Worm (Caenorhabditis elegans) whole organism, L2 larva: ENCODE data around the gene lrpr-1.
A peak's percentile ranks its signal among the peaks of the same experiment; 100 is the strongest.

ENCODE experiments used
- C34F6.9 ChIP-seq: fragments of 150-350 bp; optimal IDR thresholded peaks from 2 replicates; lab custom pipeline; 2014; ENCODE audit warnings: missing biosample characterization, missing genetic modification characterization
- F13H6.1 ChIP-seq: sonication (generic microtip); optimal IDR thresholded peaks from 2 replicates; lab custom pipeline; 2016; ENCODE audit warnings: missing genetic modification characterization, missing compliant biosample characterization
- R02D3.7 ChIP-seq: fragments of 150-350 bp; optimal IDR thresholded peaks from 2 replicates; lab custom pipeline; 2014; ENCODE audit warnings: missing biosample characterization, missing genetic modification characterization
- ZK546.5 ChIP-seq: sonication (generic microtip); optimal IDR thresholded peaks from 2 replicates; lab custom pipeline; 2017; ENCODE audit warnings: missing biosample characterization, missing genetic modification characterization
- aly-2 ChIP-seq: fragments of 150-350 bp; optimal IDR thresholded peaks from 2 replicates; lab custom pipeline; 2014; ENCODE audit warnings: missing biosample characterization, missing genetic modification characterization
- ama-1 ChIP-seq: fragments of 150-350 bp; optimal IDR thresholded peaks from 2 replicates; lab custom pipeline; 2018; ENCODE audit warnings: inconsistent platforms
- blmp-1 ChIP-seq: sonication (generic microtip); optimal IDR thresholded peaks from 2 replicates; lab custom pipeline; 2017; ENCODE audit warnings: missing genetic modification characterization, mild to moderate bottlenecking, missing compliant biosample characterization, antibody characterized with exemption, moderate library complexity; ENCODE audit not compliant: insufficient read depth
- ceh-82 ChIP-seq: fragments of 150-350 bp; optimal IDR thresholded peaks from 2 replicates; lab custom pipeline; 2014; ENCODE audit warnings: missing biosample characterization, missing genetic modification characterization
- crh-2 ChIP-seq: sonication (generic microtip); optimal IDR thresholded peaks from 2 replicates; lab custom pipeline; 2017; ENCODE audit warnings: missing biosample characterization, missing genetic modification characterization
- elt-3 ChIP-seq: sonication (generic microtip); optimal IDR thresholded peaks from 2 replicates; lab custom pipeline; 2017; ENCODE audit warnings: missing biosample characterization, missing genetic modification characterization
- fos-1 ChIP-seq: fragments of 150-350 bp; optimal IDR thresholded peaks from 2 replicates; lab custom pipeline; 2014; ENCODE audit warnings: missing biosample characterization, missing genetic modification characterization
- gmeb-1 ChIP-seq: fragments of 150-350 bp; optimal IDR thresholded peaks from 2 replicates; lab custom pipeline; 2014; ENCODE audit warnings: missing biosample characterization, missing genetic modification characterization
- lin-11 ChIP-seq: fragments of 150-350 bp; sonication (generic microtip); optimal IDR thresholded peaks from 2 replicates; lab custom pipeline; 2014; ENCODE audit warnings: missing biosample characterization, missing genetic modification characterization, inconsistent platforms, mixed read lengths
- lin-13 ChIP-seq: fragments of 150-350 bp; optimal IDR thresholded peaks from 2 replicates; lab custom pipeline; 2014; ENCODE audit warnings: missing biosample characterization, missing genetic modification reagents, missing genetic modification characterization
- lin-39 ChIP-seq: fragments of 150-350 bp; optimal IDR thresholded peaks from 2 replicates; lab custom pipeline; 2014; ENCODE audit warnings: missing biosample characterization, missing genetic modification reagents, missing genetic modification characterization
- lsy-2 ChIP-seq, 2 experiments: fragments of 150-350 bp in 1 of 2; sonication (generic microtip) in 1 of 2; optimal IDR thresholded peaks; 2 replicates each; lab custom pipeline; 2014 to 2017; ENCODE audit warnings: missing biosample characterization in 2 of 2, missing genetic modification characterization in 2 of 2
- mab-5 ChIP-seq: fragments of 150-350 bp; optimal IDR thresholded peaks from 2 replicates; lab custom pipeline; 2014; ENCODE audit warnings: missing biosample characterization, missing genetic modification characterization
- mbf-1 ChIP-seq: sonication (generic microtip); optimal IDR thresholded peaks from 2 replicates; lab custom pipeline; 2017; ENCODE audit warnings: missing biosample characterization, missing genetic modification characterization
- mdl-1 ChIP-seq, 2 experiments: fragments of 150-350 bp in 1 of 2; sonication (generic microtip) in 1 of 2; optimal IDR thresholded peaks; 2 replicates each; lab custom pipeline; 2017; ENCODE audit warnings: missing biosample characterization in 2 of 2, missing genetic modification characterization in 2 of 2
- nhr-10 ChIP-seq: sonication (generic microtip); optimal IDR thresholded peaks from 2 replicates; lab custom pipeline; 2017; ENCODE audit warnings: missing biosample characterization, missing genetic modification characterization
- nhr-12 ChIP-seq: fragments of 150-350 bp; optimal IDR thresholded peaks from 2 replicates; lab custom pipeline; 2014; ENCODE audit warnings: missing biosample characterization, missing genetic modification characterization
- nhr-129 ChIP-seq: fragments of 150-350 bp; optimal IDR thresholded peaks from 2 replicates; lab custom pipeline; 2014; ENCODE audit warnings: missing biosample characterization, missing genetic modification characterization
- nhr-21 ChIP-seq: fragments of 150-350 bp; optimal IDR thresholded peaks from 2 replicates; lab custom pipeline; 2014; ENCODE audit warnings: missing biosample characterization, missing genetic modification characterization
- nhr-23 ChIP-seq: fragments of 150-350 bp; optimal IDR thresholded peaks from 2 replicates; lab custom pipeline; 2014; ENCODE audit warnings: missing biosample characterization, missing genetic modification reagents, missing genetic modification characterization
- nhr-25 ChIP-seq: fragments of 150-350 bp; sonication (generic microtip); optimal IDR thresholded peaks from 3 replicates; lab custom pipeline; 2014; ENCODE audit warnings: missing biosample characterization, missing genetic modification characterization
- sem-4 ChIP-seq: fragments of 150-350 bp; optimal IDR thresholded peaks from 2 replicates; lab custom pipeline; 2014; ENCODE audit warnings: missing biosample characterization, missing genetic modification reagents, missing genetic modification characterization
- sma-3 ChIP-seq: sonication (generic microtip); optimal IDR thresholded peaks from 2 replicates; lab custom pipeline; 2016; ENCODE audit warnings: missing genetic modification reagents, missing genetic modification characterization, missing compliant biosample characterization
- sma-9 ChIP-seq, 2 experiments: fragments of 150-350 bp in 1 of 2; sonication (generic microtip) in 1 of 2; optimal IDR thresholded peaks; 2 replicates each; lab custom pipeline; 2014 to 2016; ENCODE audit warnings: missing genetic modification characterization in 2 of 2, mild to moderate bottlenecking in 1 of 2, missing biosample characterization in 1 of 2, missing compliant biosample characterization in 1 of 2, missing genetic modification reagents in 1 of 2, moderate library complexity in 1 of 2
- snpc-4 ChIP-seq: fragments of 150-350 bp; optimal IDR thresholded peaks from 2 replicates; lab custom pipeline; 2014; ENCODE audit warnings: missing biosample characterization, missing genetic modification characterization
- unc-39 ChIP-seq: fragments of 150-350 bp; optimal IDR thresholded peaks from 2 replicates; lab custom pipeline; 2014; ENCODE audit warnings: missing biosample characterization, missing genetic modification characterization
- unc-55 ChIP-seq: fragments of 150-350 bp; sonication (generic microtip); optimal IDR thresholded peaks from 3 replicates; lab custom pipeline; 2014; ENCODE audit warnings: missing biosample characterization, missing genetic modification reagents, missing genetic modification characterization
- unc-62 ChIP-seq: fragments of 150-350 bp; optimal IDR thresholded peaks from 2 replicates; lab custom pipeline; 2014; ENCODE audit warnings: missing biosample characterization, missing genetic modification reagents, missing genetic modification characterization
- zag-1 ChIP-seq: fragments of 150-350 bp; optimal IDR thresholded peaks from 2 replicates; lab custom pipeline; 2014; ENCODE audit warnings: missing biosample characterization, missing genetic modification characterization
- ztf-1 ChIP-seq: fragments of 200-800 bp; sonication (Bioruptor generic); conservative IDR thresholded peaks from 2 replicates; pipeline ENCODE4 v1.3.6; 2022; ENCODE audit warnings: missing genetic modification characterization, missing compliant biosample characterization
- ztf-4 ChIP-seq: fragments of 150-350 bp; optimal IDR thresholded peaks from 2 replicates; lab custom pipeline; 2014; ENCODE audit warnings: missing biosample characterization, missing genetic modification characterization

lrpr-1 gene

ce11 chrV:5953086-5953485 is 35.4 kb upstream of the lrpr-1 start:
- TF ChIP-seq mdl-1 (tag; optimal IDR thresholded peaks at IDR 0.05; lab: Kevin White, UChicago) (no peak), lin-11 (tag; lab: Kevin White, UChicago) (no peak), nhr-21 (tag; lab: Kevin White, UChicago) (no peak), ztf-1 (GFP tag; lab: Robert Waterston, UW) (no peak), ztf-4 (no peak), unc-39 (tag; lab: Kevin White, UChicago) (no peak)

DNA sequence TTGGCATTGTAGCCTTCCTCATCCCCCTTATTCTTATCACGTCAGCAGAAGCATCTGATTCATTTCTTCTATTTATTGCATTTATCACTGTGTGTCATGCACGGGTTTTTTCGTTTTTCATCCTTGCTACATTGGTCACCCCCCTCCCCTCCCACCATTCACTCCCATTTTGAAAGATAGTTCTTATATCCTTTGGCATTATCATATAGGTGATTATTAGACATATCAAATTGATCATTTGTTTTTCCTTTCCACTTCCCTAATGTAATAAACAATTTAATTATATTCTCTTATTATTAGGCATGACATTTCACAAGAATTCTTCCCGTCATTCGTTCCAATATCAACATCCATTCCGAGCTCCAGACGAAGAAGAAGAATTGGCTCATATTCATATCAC is 33.4 kb upstream of the lrpr-1 start, which contains the start of gene M03F8.1:
M03F8.1 (plus strand) TSS at position 301 of the 400 bp plus-strand sequence.
- TF ChIP-seq sem-4 (tag; lab: Kevin White, UChicago) (no peak), elt-3 (tag; lab: Kevin White, UChicago) (no peak), nhr-25 (no peak), nhr-129 (no peak), unc-62 (GFP tag; lab: Kevin White, UChicago) (no peak), lin-39 (tag; lab: Kevin White, UChicago) (no peak), mbf-1 (no peak), F13H6.1 (no peak), nhr-10 (no peak), fos-1 (tag; lab: Kevin White, UChicago) (no peak), mdl-1 (tag; optimal IDR thresholded peaks at IDR 0.05; lab: Kevin White, UChicago) (no peak), unc-39 (tag; lab: Kevin White, UChicago) (no peak), aly-2 (tag; lab: Kevin White, UChicago) (no peak), ZK546.5 (no peak), lin-13 (GFP tag; lab: Kevin White, UChicago) (no peak), mab-5 (no peak)

DNA sequence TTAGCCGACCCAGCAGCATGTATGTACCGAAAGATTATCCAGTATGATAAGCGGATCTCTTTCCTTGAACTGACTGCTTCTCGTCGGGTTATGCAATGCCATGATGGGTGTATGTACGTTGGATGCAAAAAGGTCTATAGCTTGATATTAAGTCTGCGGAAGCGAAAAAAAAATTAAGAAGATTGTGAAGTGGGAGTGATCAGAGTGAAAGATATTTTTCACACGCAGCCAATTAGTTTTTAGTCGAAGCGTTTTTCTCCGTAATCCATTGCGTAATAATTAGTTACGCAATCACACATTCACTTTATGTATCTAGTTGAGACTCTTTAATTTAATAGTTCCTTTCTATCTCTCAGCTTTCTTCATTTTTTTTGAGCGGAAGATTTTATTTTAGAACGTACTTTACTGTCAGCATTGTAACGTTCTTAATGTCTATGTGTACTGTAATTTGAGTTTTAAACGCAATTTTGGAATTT is 32.0 kb upstream of the lrpr-1 start:
- TF ChIP-seq lin-13 (GFP tag; lab: Kevin White, UChicago) (no peak), sma-9 (GFP tag; optimal IDR thresholded peaks at IDR 0.05; lab: Kevin White, UChicago) (no peak), sma-9 (tag; optimal IDR thresholded peaks at IDR 0.05; lab: Kevin White, UChicago) (no peak), blmp-1 (tag; lab: Kevin White, UChicago) (no peak), nhr-25 (peak; percentile 4), nhr-23 (tag; lab: Kevin White, UChicago) (no peak), lsy-2 (tag; optimal IDR thresholded peaks at IDR 0.05; lab: Kevin White, UChicago) (no peak), lin-39 (tag; lab: Kevin White, UChicago) (peak; percentile 7)

ce11 chrV:5943167-5943566 is 25.5 kb upstream of the lrpr-1 start, which contains the start of gene pst-1:
TSS of gene pst-1 (plus strand) at chrV:5943467.
- TF ChIP-seq snpc-4 (tag; lab: Kevin White, UChicago) (no peak), unc-55 (GFP tag; lab: Kevin White, UChicago) (no peak), nhr-12 (no peak), lin-11 (tag; lab: Kevin White, UChicago) (no peak), mdl-1 (tag; optimal IDR thresholded peaks at IDR 0.05; lab: Kevin White, UChicago) (no peak), ama-1 (lab: Kevin White, UChicago) (no peak), ceh-82 (tag; lab: Kevin White, UChicago) (no peak)

ce11 chrV:5939503-5940072 is 21.9 kb upstream of the lrpr-1 start, which contains the start of gene syf-3:
TSS of gene syf-3 (plus strand) at chrV:5940022.
- TF ChIP-seq crh-2: peak; percentile 18
- peak; percentile 99 for TF ChIP-seq gmeb-1 (tag; lab: Kevin White, UChicago)
- TF ChIP-seq C34F6.9: peak; percentile 60
- TF ChIP-seq sma-3 (GFP tag; lab: Kevin White, UChicago): peak; percentile 24
- no peak for TF ChIP-seq aly-2 (tag; lab: Kevin White, UChicago)
- TF ChIP-seq unc-55 (GFP tag; lab: Kevin White, UChicago): peak; percentile 76
- peak; percentile 63 for TF ChIP-seq R02D3.7 (tag; lab: Kevin White, UChicago)
- peak; percentile 69 to 73 for TF ChIP-seq lsy-2 (tag; optimal IDR thresholded peaks at IDR 0.05; lab: Kevin White, UChicago)
- no peak for TF ChIP-seq lin-39 (tag; lab: Kevin White, UChicago)
- no peak for TF ChIP-seq zag-1 (tag; lab: Kevin White, UChicago)
